Fruit fly (Drosophila melanogaster) whole organism, embryonic: Measurements from ENCODE around the gene CG3097.

ENCODE experiments used
- Ada2b ChIP-seq: fragments of 200-800 bp; sonication (Bioruptor generic); IDR thresholded peaks from 2 replicates; pipeline ENCODE4 v1.3.6; 2022; ENCODE audit warnings: missing biosample characterization, missing genetic modification characterization
- Antp ChIP-seq: fragments of 200-800 bp; sonication (Bioruptor generic); optimal IDR thresholded peaks from 3 replicates; lab custom pipeline; 2016; ENCODE audit warnings: missing biosample characterization, missing genetic modification characterization
- CG10209 ChIP-seq: fragments of 200-800 bp; sonication (Bioruptor generic); optimal IDR thresholded peaks from 3 replicates; lab custom pipeline; 2017; ENCODE audit warnings: missing biosample characterization, mild to moderate bottlenecking, missing genetic modification characterization, missing genetic modification reagents
- CG10654 ChIP-seq: fragments of 200-800 bp; sonication (Bioruptor generic); optimal IDR thresholded peaks from 2 replicates; lab custom pipeline; 2016; ENCODE audit warnings: missing biosample characterization, missing genetic modification characterization
- CG10959 ChIP-seq: fragments of 200-800 bp; sonication (Bioruptor generic); IDR thresholded peaks from 2 replicates; pipeline ENCODE4 v1.3.6; 2022; ENCODE audit warnings: missing biosample characterization, missing genetic modification characterization
- CG11247 ChIP-seq: fragments of 200-800 bp; sonication (Bioruptor generic); IDR thresholded peaks from 2 replicates; pipeline ENCODE4 v1.3.6; 2022; ENCODE audit warnings: missing biosample characterization, missing genetic modification characterization
- CG12391 ChIP-seq: fragments of 200-800 bp; sonication (Bioruptor generic); optimal IDR thresholded peaks from 3 replicates; lab custom pipeline; 2018; ENCODE audit warnings: missing biosample characterization, mild to moderate bottlenecking, missing genetic modification characterization, moderate library complexity
- CG14014 ChIP-seq: fragments of 200-800 bp; sonication (Bioruptor generic); IDR thresholded peaks from 2 replicates; pipeline ENCODE4 v1.3.6; 2022; ENCODE audit warnings: missing biosample characterization, missing genetic modification characterization
- CG18599 ChIP-seq: fragments of 200-800 bp; sonication (Bioruptor generic); optimal IDR thresholded peaks from 3 replicates; lab custom pipeline; 2017; ENCODE audit warnings: missing biosample characterization, missing genetic modification characterization, mild to moderate bottlenecking, moderate library complexity, missing genetic modification reagents
- CG18619 ChIP-seq: fragments of 200-800 bp; sonication (Bioruptor generic); optimal IDR thresholded peaks from 3 replicates; lab custom pipeline; 2017; ENCODE audit warnings: missing biosample characterization, mild to moderate bottlenecking, missing genetic modification characterization
- CG2120 ChIP-seq: fragments of 200-800 bp; sonication (Bioruptor generic); optimal IDR thresholded peaks from 3 replicates; lab custom pipeline; 2016; ENCODE audit warnings: missing biosample characterization, missing genetic modification characterization
- CG34224 ChIP-seq: fragments of 200-800 bp; sonication (Bioruptor generic); IDR thresholded peaks from 3 replicates; pipeline ENCODE4 v1.3.6; 2022; ENCODE audit warnings: missing biosample characterization, missing genetic modification characterization; ENCODE audit not compliant: partially characterized antibody
- CG34376 ChIP-seq: fragments of 200-800 bp; sonication (Bioruptor generic); optimal IDR thresholded peaks from 2 replicates; lab custom pipeline; 2018; ENCODE audit warnings: missing biosample characterization, mild to moderate bottlenecking, missing genetic modification characterization
- CG42726 ChIP-seq: fragments of 200-800 bp; sonication (Bioruptor generic); IDR thresholded peaks from 2 replicates; pipeline ENCODE4 v1.3.6; 2022; ENCODE audit warnings: missing biosample characterization, missing genetic modification characterization; ENCODE audit not compliant: partially characterized antibody
- CG5953 ChIP-seq: fragments of 200-800 bp; sonication (Bioruptor generic); IDR thresholded peaks from 2 replicates; pipeline ENCODE4 v1.3.6; 2022; ENCODE audit warnings: missing biosample characterization, missing genetic modification characterization
- CG6791 ChIP-seq: fragments of 200-800 bp; sonication (Bioruptor generic); IDR thresholded peaks from 3 replicates; pipeline ENCODE4 v1.3.6; 2022; ENCODE audit warnings: missing biosample characterization, missing genetic modification characterization; ENCODE audit not compliant: partially characterized antibody
- CG7556 ChIP-seq: fragments of 200-800 bp; sonication (Bioruptor generic); optimal IDR thresholded peaks from 2 replicates; lab custom pipeline; 2017; ENCODE audit warnings: missing biosample characterization, mild to moderate bottlenecking, missing genetic modification characterization
- CG8478 ChIP-seq: fragments of >200 bp; optimal IDR thresholded peaks from 2 replicates; lab custom pipeline; 2018
- CG9817 ChIP-seq: fragments of 200-800 bp; sonication (Bioruptor generic); optimal IDR thresholded peaks from 2 replicates; lab custom pipeline; 2018; ENCODE audit warnings: missing biosample characterization, mild to moderate bottlenecking, missing genetic modification characterization, moderate library complexity
- CG9876 ChIP-seq: fragments of 200-800 bp; sonication (Bioruptor generic); optimal IDR thresholded peaks from 2 replicates; lab custom pipeline; 2016; ENCODE audit warnings: missing biosample characterization, missing genetic modification characterization
- Dip3 ChIP-seq: fragments of 200-800 bp; sonication (Bioruptor generic); optimal IDR thresholded peaks from 3 replicates; lab custom pipeline; 2016; ENCODE audit warnings: missing biosample characterization, missing genetic modification characterization
- Dref ChIP-seq: fragments of 200-800 bp; sonication (Bioruptor generic); IDR thresholded peaks from 2 replicates; pipeline ENCODE4 v1.3.6; 2022; ENCODE audit warnings: missing biosample characterization, missing genetic modification characterization
- E2f2 ChIP-seq: fragments of 200-800 bp; sonication (Bioruptor generic); IDR thresholded peaks from 2 replicates; pipeline ENCODE4 v1.3.6; 2022; ENCODE audit warnings: missing biosample characterization, missing genetic modification characterization
- Elba2 ChIP-seq: fragments of 200-800 bp; sonication (Bioruptor generic); optimal IDR thresholded peaks from 3 replicates; lab custom pipeline; 2016; ENCODE audit warnings: missing biosample characterization, missing genetic modification characterization
- Ets65A ChIP-seq: fragments of 200-800 bp; sonication (Bioruptor generic); peaks from one replicate; lab custom pipeline; 2016; ENCODE audit warnings: missing biosample characterization, missing genetic modification characterization
- HmgD ChIP-seq: fragments of 200-800 bp; sonication (Bioruptor generic); optimal IDR thresholded peaks from 3 replicates; lab custom pipeline; 2016; ENCODE audit warnings: missing biosample characterization, missing genetic modification characterization
- Tbp ChIP-seq: fragments of >200 bp; optimal IDR thresholded peaks from 2 replicates; lab custom pipeline; 2018; ENCODE audit warnings: missing biosample characterization, missing genetic modification characterization
- Vsx1 ChIP-seq: fragments of 200-800 bp; sonication (Bioruptor generic); optimal IDR thresholded peaks from 2 replicates; lab custom pipeline; 2017; ENCODE audit warnings: missing biosample characterization, mild to moderate bottlenecking, missing genetic modification characterization, missing genetic modification reagents
- abd-A ChIP-seq: fragments of 200-800 bp; sonication (Bioruptor generic); optimal IDR thresholded peaks from 3 replicates; lab custom pipeline; 2019; ENCODE audit warnings: missing biosample characterization, mild to moderate bottlenecking, missing genetic modification characterization, moderate library complexity
- al ChIP-seq: fragments of 200-800 bp; sonication (Bioruptor generic); IDR thresholded peaks from 2 replicates; pipeline ENCODE4 v1.3.6; 2022; ENCODE audit warnings: missing biosample characterization, missing genetic modification characterization
- bbx ChIP-seq: fragments of 200-800 bp; sonication (Bioruptor generic); IDR thresholded peaks from 2 replicates; pipeline ENCODE4 v1.3.6; 2022; ENCODE audit warnings: missing biosample characterization, missing genetic modification characterization; ENCODE audit not compliant: partially characterized antibody
- bigmax ChIP-seq: fragments of 200-800 bp; sonication (Bioruptor generic); optimal IDR thresholded peaks from 2 replicates; lab custom pipeline; 2018; ENCODE audit warnings: missing biosample characterization, mild to moderate bottlenecking, missing genetic modification characterization
- bowl ChIP-seq: fragments of 200-800 bp; sonication (Bioruptor generic); IDR thresholded peaks from 2 replicates; pipeline ENCODE4 v1.3.6; 2022; ENCODE audit warnings: missing biosample characterization, missing genetic modification characterization
- chn ChIP-seq: fragments of 200-800 bp; sonication (Bioruptor generic); optimal IDR thresholded peaks from 2 replicates; lab custom pipeline; 2016; ENCODE audit warnings: missing biosample characterization, missing genetic modification characterization
- corto ChIP-seq: fragments of 200-800 bp; sonication (Bioruptor generic); optimal IDR thresholded peaks from 2 replicates; lab custom pipeline; 2016; ENCODE audit warnings: missing biosample characterization, mild to moderate bottlenecking, missing genetic modification characterization, moderate library complexity
- fd96Cb ChIP-seq: fragments of 200-800 bp; sonication (Bioruptor generic); optimal IDR thresholded peaks from 2 replicates; lab custom pipeline; 2018; ENCODE audit warnings: missing biosample characterization, mild to moderate bottlenecking, missing genetic modification characterization, moderate library complexity
- insv ChIP-seq, 2 experiments: fragments of 200-800 bp; sonication (Bioruptor generic); optimal IDR thresholded peaks; 3 replicates each; lab custom pipeline; 2016 to 2018; ENCODE audit warnings: missing biosample characterization in 2 of 2, missing genetic modification characterization in 2 of 2
- maf-S ChIP-seq: fragments of 200-800 bp; sonication (Bioruptor generic); optimal IDR thresholded peaks from 2 replicates; lab custom pipeline; 2016; ENCODE audit warnings: missing biosample characterization, missing genetic modification characterization
- onecut ChIP-seq: fragments of 200-800 bp; sonication (Bioruptor generic); IDR thresholded peaks from 2 replicates; pipeline ENCODE4 v1.3.6; 2022; ENCODE audit warnings: missing biosample characterization, missing genetic modification characterization
- org-1 ChIP-seq: fragments of 200-800 bp; sonication (Bioruptor generic); optimal IDR thresholded peaks from 2 replicates; lab custom pipeline; 2017; ENCODE audit warnings: missing biosample characterization, missing genetic modification characterization
- otp ChIP-seq: fragments of 200-800 bp; sonication (Bioruptor generic); IDR thresholded peaks from 3 replicates; pipeline ENCODE4, ENCODE4 v1.3.6; 2022; ENCODE audit warnings: missing biosample characterization, missing genetic modification characterization
- pfk ChIP-seq: fragments of 200-800 bp; sonication (Bioruptor generic); optimal IDR thresholded peaks from 2 replicates; lab custom pipeline; 2018; ENCODE audit warnings: missing biosample characterization, mild to moderate bottlenecking, missing genetic modification characterization, moderate library complexity
- psq ChIP-seq: fragments of 200-800 bp; sonication (Bioruptor generic); optimal IDR thresholded peaks from 2 replicates; lab custom pipeline; 2017; ENCODE audit warnings: missing biosample characterization, missing genetic modification characterization
- pzg ChIP-seq: fragments of 200-800 bp; sonication (Bioruptor generic); optimal IDR thresholded peaks from 3 replicates; lab custom pipeline; 2018; ENCODE audit warnings: missing biosample characterization, mild to moderate bottlenecking, missing genetic modification characterization, moderate library complexity
- seq ChIP-seq: fragments of 200-800 bp; sonication (Bioruptor generic); IDR thresholded peaks from 2 replicates; pipeline ENCODE4 v1.3.6; 2022; ENCODE audit warnings: missing biosample characterization, missing genetic modification characterization
- sim ChIP-seq: fragments of 200-800 bp; sonication (Bioruptor generic); IDR thresholded peaks from 2 replicates; pipeline ENCODE4 v1.3.6; 2022; ENCODE audit warnings: missing biosample characterization, missing genetic modification characterization
- sna ChIP-seq: fragments of 200-800 bp; sonication (Bioruptor generic); IDR thresholded peaks from 2 replicates; pipeline ENCODE4 v1.3.6; 2022; ENCODE audit warnings: missing biosample characterization, missing genetic modification characterization; ENCODE audit not compliant: partially characterized antibody
- sqz ChIP-seq: fragments of 200-800 bp; sonication (Bioruptor generic); optimal IDR thresholded peaks from 3 replicates; lab custom pipeline; 2018; ENCODE audit warnings: missing biosample characterization, mild to moderate bottlenecking, missing genetic modification characterization
- unc-4 ChIP-seq: fragments of 200-800 bp; sonication (Bioruptor generic); IDR thresholded peaks from 2 replicates; pipeline ENCODE4 v1.3.6; 2022; ENCODE audit warnings: missing biosample characterization, missing genetic modification characterization; ENCODE audit not compliant: partially characterized antibody
- wek ChIP-seq: fragments of 200-800 bp; sonication (Bioruptor generic); optimal IDR thresholded peaks from 3 replicates; lab custom pipeline; 2018; ENCODE audit warnings: missing biosample characterization, mild to moderate bottlenecking, missing genetic modification characterization, moderate library complexity
- yki ChIP-seq: fragments of >200 bp; optimal IDR thresholded peaks from 3 replicates; lab custom pipeline; 2018

CG3097 gene

dm6 chrX:5737676-5738220, 32.8 kb downstream of the CG3097 start, which contains the start of gene Snx27 (continued):
- TF ChIP-seq CG8478 (lab: Kevin White, UChicago) (no peak), abd-A (tag; lab: Kevin White, UChicago) (no peak), CG18599 (GFP tag; lab: Kevin White, UChicago) (peak; percentile 1), seq (no peak), bbx (GFP tag; lab: Robert Waterston, UW) (peak; percentile 100), al (GFP tag; lab: Robert Waterston, UW) (no peak), Dref (GFP tag; lab: Robert Waterston, UW) (peak; percentile 99), chn (peak; percentile 41), Elba2 (GFP tag; lab: Kevin White, UChicago) (no peak), pfk (peak; percentile 18), pzg (peak; percentile 99), CG9817 (tag; lab: Kevin White, UChicago) (peak; percentile 33), sqz (GFP tag; lab: Kevin White, UChicago) (peak; percentile 21), Ets65A (GFP tag; lab: Kevin White, UChicago) (peak; percentile 95), Tbp (GFP tag; lab: Kevin White, UChicago) (no peak), Vsx1 (peak; percentile 14), CG10654 (GFP tag; lab: Kevin White, UChicago) (no peak), CG10959 (GFP tag; lab: Robert Waterston, UW) (no peak), CG14014 (no peak; the same call in 1 of the 2 replicates), CG34376 (GFP tag; lab: Kevin White, UChicago) (peak; percentile 15), CG42726 (peak; percentile 100), Ada2b (GFP tag; lab: Robert Waterston, UW) (no peak), psq (no peak), bowl (GFP tag; lab: Robert Waterston, UW) (no peak), E2f2 (GFP tag; lab: Robert Waterston, UW) (peak; percentile 76), CG18619 (GFP tag; lab: Kevin White, UChicago) (no peak), CG7556 (peak; percentile 9), insv (GFP tag; optimal IDR thresholded peaks at IDR 0.05; lab: Kevin White, UChicago) (peak in 1 of 2 experiments; percentile 3), sna (peak; percentile 99), CG34224 (GFP tag; lab: Robert Waterston, UW) (peak; percentile 99), Antp (GFP tag; lab: Kevin White, UChicago) (peak; percentile 64), CG6791 (GFP tag; lab: Robert Waterston, UW) (peak; percentile 100), maf-S (peak; percentile 57), HmgD (GFP tag; lab: Kevin White, UChicago) (peak; percentile 81), CG12391 (tag; lab: Kevin White, UChicago) (peak; percentile 54), fd96Cb (tag; lab: Kevin White, UChicago) (no peak), wek (GFP tag; lab: Kevin White, UChicago) (peak; percentile 38), Dip3 (GFP tag; lab: Kevin White, UChicago) (peak; percentile 20), org-1 (GFP tag; lab: Kevin White, UChicago) (no peak), corto (peak; percentile 26), unc-4 (GFP tag; lab: Robert Waterston, UW) (peak; percentile 99), onecut (GFP tag; lab: Robert Waterston, UW) (0 out of 2 replicates have a peak, but pooled peaks have one; percentile 12), CG9876 (GFP tag; lab: Kevin White, UChicago) (peak; percentile 46), otp (peak; percentile 9; the same call in 1 of the 3 replicates), CG5953 (GFP tag; lab: Robert Waterston, UW) (no peak), CG10209 (GFP tag; lab: Kevin White, UChicago) (peak; percentile 7), CG11247 (GFP tag; lab: Robert Waterston, UW) (peak; percentile 59; the same call in 1 of the 2 replicates), bigmax (GFP tag; lab: Kevin White, UChicago) (no peak), sim (no peak), yki (lab: Kevin White, UChicago) (no peak), CG2120 (GFP tag; lab: Kevin White, UChicago) (peak; percentile 72)
